Worm (Caenorhabditis elegans) whole organism, L2 larva: Measurements from ENCODE around the gene rpl-18.
A peak's percentile ranks its signal among the peaks of the same experiment; 100 is the strongest.

Source experiments
- F13H6.1 ChIP-seq: sonication (generic microtip); optimal IDR thresholded peaks from 2 replicates; lab custom pipeline; 2016; ENCODE audit warnings: missing genetic modification characterization, missing compliant biosample characterization
- R02D3.7 ChIP-seq: fragments of 150-350 bp; optimal IDR thresholded peaks from 2 replicates; lab custom pipeline; 2014; ENCODE audit warnings: missing biosample characterization, missing genetic modification characterization
- Y55F3AM.14 ChIP-seq: fragments of 200-800 bp; sonication (Bioruptor generic); optimal IDR thresholded peaks from 2 replicates; lab custom pipeline; 2018; ENCODE audit warnings: mild to moderate bottlenecking, missing genetic modification characterization, missing compliant biosample characterization
- ZK546.5 ChIP-seq: sonication (generic microtip); optimal IDR thresholded peaks from 2 replicates; lab custom pipeline; 2017; ENCODE audit warnings: missing biosample characterization, missing genetic modification characterization
- alr-1 ChIP-seq: fragments of 150-350 bp; optimal IDR thresholded peaks from 2 replicates; lab custom pipeline; 2014; ENCODE audit warnings: missing biosample characterization, missing genetic modification characterization
- aly-2 ChIP-seq: fragments of 150-350 bp; optimal IDR thresholded peaks from 2 replicates; lab custom pipeline; 2014; ENCODE audit warnings: missing biosample characterization, missing genetic modification characterization
- ama-1 ChIP-seq: fragments of 150-350 bp; optimal IDR thresholded peaks from 2 replicates; lab custom pipeline; 2018; ENCODE audit warnings: inconsistent platforms
- blmp-1 ChIP-seq: sonication (generic microtip); optimal IDR thresholded peaks from 2 replicates; lab custom pipeline; 2017; ENCODE audit warnings: missing genetic modification characterization, mild to moderate bottlenecking, missing compliant biosample characterization, antibody characterized with exemption, moderate library complexity; ENCODE audit not compliant: insufficient read depth
- ceh-16 ChIP-seq: fragments of 150-350 bp; optimal IDR thresholded peaks from 2 replicates; lab custom pipeline; 2014; ENCODE audit warnings: missing biosample characterization, missing genetic modification characterization
- ceh-82 ChIP-seq: fragments of 150-350 bp; optimal IDR thresholded peaks from 2 replicates; lab custom pipeline; 2014; ENCODE audit warnings: missing biosample characterization, missing genetic modification characterization
- dmd-4 ChIP-seq: sonication (generic microtip); optimal IDR thresholded peaks from 2 replicates; lab custom pipeline; 2017; ENCODE audit warnings: missing biosample characterization, missing genetic modification characterization
- elt-1 ChIP-seq: fragments of 150-350 bp; optimal IDR thresholded peaks from 2 replicates; lab custom pipeline; 2014; ENCODE audit warnings: missing biosample characterization, missing genetic modification characterization
- elt-3 ChIP-seq: sonication (generic microtip); optimal IDR thresholded peaks from 2 replicates; lab custom pipeline; 2017; ENCODE audit warnings: missing biosample characterization, missing genetic modification characterization
- fos-1 ChIP-seq: fragments of 150-350 bp; optimal IDR thresholded peaks from 2 replicates; lab custom pipeline; 2014; ENCODE audit warnings: missing biosample characterization, missing genetic modification characterization
- lin-11 ChIP-seq: fragments of 150-350 bp; sonication (generic microtip); optimal IDR thresholded peaks from 2 replicates; lab custom pipeline; 2014; ENCODE audit warnings: missing biosample characterization, missing genetic modification characterization, inconsistent platforms, mixed read lengths
- lin-13 ChIP-seq: fragments of 150-350 bp; optimal IDR thresholded peaks from 2 replicates; lab custom pipeline; 2014; ENCODE audit warnings: missing biosample characterization, missing genetic modification reagents, missing genetic modification characterization
- lsy-2 ChIP-seq, 2 experiments: fragments of 150-350 bp in 1 of 2; sonication (generic microtip) in 1 of 2; optimal IDR thresholded peaks; 2 replicates each; lab custom pipeline; 2014 to 2017; ENCODE audit warnings: missing biosample characterization in 2 of 2, missing genetic modification characterization in 2 of 2
- mbf-1 ChIP-seq: sonication (generic microtip); optimal IDR thresholded peaks from 2 replicates; lab custom pipeline; 2017; ENCODE audit warnings: missing biosample characterization, missing genetic modification characterization
- nhr-12 ChIP-seq: fragments of 150-350 bp; optimal IDR thresholded peaks from 2 replicates; lab custom pipeline; 2014; ENCODE audit warnings: missing biosample characterization, missing genetic modification characterization
- nhr-129 ChIP-seq: fragments of 150-350 bp; optimal IDR thresholded peaks from 2 replicates; lab custom pipeline; 2014; ENCODE audit warnings: missing biosample characterization, missing genetic modification characterization
- nhr-21 ChIP-seq: fragments of 150-350 bp; optimal IDR thresholded peaks from 2 replicates; lab custom pipeline; 2014; ENCODE audit warnings: missing biosample characterization, missing genetic modification characterization
- nhr-23 ChIP-seq: fragments of 150-350 bp; optimal IDR thresholded peaks from 2 replicates; lab custom pipeline; 2014; ENCODE audit warnings: missing biosample characterization, missing genetic modification reagents, missing genetic modification characterization
- nhr-237 ChIP-seq: fragments of 150-350 bp; optimal IDR thresholded peaks from 2 replicates; lab custom pipeline; 2014; ENCODE audit warnings: missing biosample characterization, missing genetic modification characterization
- nhr-25 ChIP-seq: fragments of 150-350 bp; sonication (generic microtip); optimal IDR thresholded peaks from 3 replicates; lab custom pipeline; 2014; ENCODE audit warnings: missing biosample characterization, missing genetic modification characterization
- nhr-77 ChIP-seq: fragments of 150-350 bp; optimal IDR thresholded peaks from 2 replicates; lab custom pipeline; 2014; ENCODE audit warnings: missing biosample characterization, missing genetic modification characterization
- peb-1 ChIP-seq: fragments of 150-350 bp; optimal IDR thresholded peaks from 2 replicates; lab custom pipeline; 2014; ENCODE audit warnings: missing biosample characterization, missing genetic modification characterization
- sem-4 ChIP-seq: fragments of 150-350 bp; optimal IDR thresholded peaks from 2 replicates; lab custom pipeline; 2014; ENCODE audit warnings: missing biosample characterization, missing genetic modification reagents, missing genetic modification characterization
- skn-1 ChIP-seq: sonication (generic microtip); optimal IDR thresholded peaks from 2 replicates; lab custom pipeline; 2017; ENCODE audit warnings: missing biosample characterization, missing genetic modification characterization
- sma-9 ChIP-seq, 2 experiments: fragments of 150-350 bp in 1 of 2; sonication (generic microtip) in 1 of 2; optimal IDR thresholded peaks; 2 replicates each; lab custom pipeline; 2014 to 2016; ENCODE audit warnings: missing genetic modification characterization in 2 of 2, mild to moderate bottlenecking in 1 of 2, missing biosample characterization in 1 of 2, missing compliant biosample characterization in 1 of 2, missing genetic modification reagents in 1 of 2, moderate library complexity in 1 of 2
- snpc-4 ChIP-seq: fragments of 150-350 bp; optimal IDR thresholded peaks from 2 replicates; lab custom pipeline; 2014; ENCODE audit warnings: missing biosample characterization, missing genetic modification characterization
- unc-39 ChIP-seq: fragments of 150-350 bp; optimal IDR thresholded peaks from 2 replicates; lab custom pipeline; 2014; ENCODE audit warnings: missing biosample characterization, missing genetic modification characterization
- unc-55 ChIP-seq: fragments of 150-350 bp; sonication (generic microtip); optimal IDR thresholded peaks from 3 replicates; lab custom pipeline; 2014; ENCODE audit warnings: missing biosample characterization, missing genetic modification reagents, missing genetic modification characterization
- unc-62 ChIP-seq: fragments of 150-350 bp; optimal IDR thresholded peaks from 2 replicates; lab custom pipeline; 2014; ENCODE audit warnings: missing biosample characterization, missing genetic modification reagents, missing genetic modification characterization
- zag-1 ChIP-seq: fragments of 150-350 bp; optimal IDR thresholded peaks from 2 replicates; lab custom pipeline; 2014; ENCODE audit warnings: missing biosample characterization, missing genetic modification characterization
- ztf-1 ChIP-seq: fragments of 200-800 bp; sonication (Bioruptor generic); conservative IDR thresholded peaks from 2 replicates; pipeline ENCODE4 v1.3.6; 2022; ENCODE audit warnings: missing genetic modification characterization, missing compliant biosample characterization
- ztf-11 ChIP-seq: sonication (generic microtip); optimal IDR thresholded peaks from 2 replicates; lab custom pipeline; 2017; ENCODE audit warnings: missing biosample characterization, missing genetic modification characterization
- ztf-4 ChIP-seq: fragments of 150-350 bp; optimal IDR thresholded peaks from 2 replicates; lab custom pipeline; 2014; ENCODE audit warnings: missing biosample characterization, missing genetic modification characterization

Gene rpl-18

ce11 chrIV:13763449-13763848 is 14.2 kb upstream of the rpl-18 start:
- TF ChIP-seq ceh-82 (tag; lab: Kevin White, UChicago) (no peak), unc-62 (no peak), unc-55 (peak; percentile 8)

ce11 chrIV:13764708-13765107 is 13.0 kb upstream of the rpl-18 start:
- no peak for TF ChIP-seq snpc-4 (tag; lab: Kevin White, UChicago)
- no peak for TF ChIP-seq mbf-1
- TF ChIP-seq, all 48 proteins: peak for 0

- TF ChIP-seq ceh-16 (tag; lab: Kevin White, UChicago): no peak
- no peak for TF ChIP-seq ztf-1 (GFP tag; lab: Robert Waterston, UW)
- no peak for TF ChIP-seq nhr-77
- TF ChIP-seq nhr-12 (tag; lab: Kevin White, UChicago): no peak
- no peak for TF ChIP-seq ceh-82 (tag; lab: Kevin White, UChicago)
- TF ChIP-seq elt-1: no peak
- TF ChIP-seq nhr-237: no peak
- TF ChIP-seq dmd-4 (tag; lab: Kevin White, UChicago): no peak
- TF ChIP-seq R02D3.7: no peak
- no peak for TF ChIP-seq skn-1 (tag; lab: Kevin White, UChicago)
- no peak for TF ChIP-seq nhr-129 (tag; lab: Kevin White, UChicago)
- no peak for TF ChIP-seq nhr-23 (tag; lab: Kevin White, UChicago)
- no peak for TF ChIP-seq ama-1 (lab: Kevin White, UChicago)
These were observed 3.1 kb upstream of the rpl-18 start, which contains the start of gene Y45F10D.2 for ce11 chrIV:13774578-13774977. Gene Y45F10D.2, minus strand, starts transcription at chrIV:13774678.

ce11 chrIV:13776115-13776514 is 1.6 kb upstream of the rpl-18 start, which contains the start of gene Y45F10D.16:
Gene Y45F10D.16, plus strand, starts transcription at chrIV:13776415.
- TF ChIP-seq elt-1: no peak
- TF ChIP-seq, all 48 proteins: peak for 0

ce11 chrIV:13776745-13777144 is 920 bp upstream of the rpl-18 start:
- no peak for TF ChIP-seq nhr-129 (tag; lab: Kevin White, UChicago)
- no peak for TF ChIP-seq blmp-1 (tag; lab: Kevin White, UChicago)
- no peak for TF ChIP-seq lin-11 (tag; lab: Kevin White, UChicago)
- no peak for TF ChIP-seq nhr-25
- no peak for TF ChIP-seq mbf-1
- TF ChIP-seq nhr-23 (tag; lab: Kevin White, UChicago): no peak
- no peak for TF ChIP-seq ztf-4
- no peak for TF ChIP-seq ZK546.5 (tag; lab: Kevin White, UChicago)
- no peak for TF ChIP-seq Y55F3AM.14 (GFP tag; lab: Kevin White, UChicago)
- TF ChIP-seq lin-13: no peak
- no peak for TF ChIP-seq lsy-2 (tag; optimal IDR thresholded peaks at IDR 0.05; lab: Kevin White, UChicago)
- TF ChIP-seq peb-1 (tag; lab: Kevin White, UChicago): no peak
- TF ChIP-seq nhr-21 (tag; lab: Kevin White, UChicago): no peak
- no peak for TF ChIP-seq unc-39 (tag; lab: Kevin White, UChicago)
- TF ChIP-seq elt-3: no peak

- TF ChIP-seq elt-3 (no peak), ama-1 (lab: Kevin White, UChicago) (peak; percentile 9)
These were observed 1.0 kb downstream of the rpl-18 start, which contains the start of gene gly-10 for ce11 chrIV:13778710-13779109. Gene gly-10, plus strand, starts transcription at chrIV:13779096.

- TF ChIP-seq alr-1 (tag; lab: Kevin White, UChicago) (no peak), sem-4 (tag; lab: Kevin White, UChicago) (no peak), F13H6.1 (tag; lab: Kevin White, UChicago) (no peak), nhr-129 (tag; lab: Kevin White, UChicago) (no peak), ztf-11 (tag; lab: Kevin White, UChicago) (no peak), sma-9 (GFP tag; optimal IDR thresholded peaks at IDR 0.05; lab: Kevin White, UChicago) (no peak), sma-9 (tag; optimal IDR thresholded peaks at IDR 0.05; lab: Kevin White, UChicago) (no peak), elt-3 (no peak), lin-11 (tag; lab: Kevin White, UChicago) (no peak), ztf-1 (GFP tag; lab: Robert Waterston, UW) (no peak), dmd-4 (tag; lab: Kevin White, UChicago) (no peak), aly-2 (no peak), nhr-25 (no peak), snpc-4 (tag; lab: Kevin White, UChicago) (no peak), zag-1 (tag; lab: Kevin White, UChicago) (no peak), fos-1 (tag; lab: Kevin White, UChicago) (no peak)
These were observed 4.7 kb downstream of the rpl-18 start for ce11 chrIV:13782319-13782718.
